Worm (Caenorhabditis elegans): Measurements from ENCODE around the gene C03B1.17.

- TF ChIP-seq med-1 (GFP tag; optimal IDR thresholded peaks at IDR 0.05; ENCODE audit: insufficient read depth) (no peak), ztf-23 (GFP tag; IDR thresholded peaks at IDR 0.05) (no peak), klf-2 (GFP tag; conservative IDR thresholded peaks at IDR 0.05) (no peak), flt-1 (GFP tag; IDR thresholded peaks at IDR 0.05) (no peak), ztf-29 (GFP tag; IDR thresholded peaks at IDR 0.05) (no peak), tab-1 (GFP tag; IDR thresholded peaks at IDR 0.05) (no peak), ref-1 (GFP tag; conservative IDR thresholded peaks at IDR 0.05) (no peak)
Measured at ce11 chrX:6388639-6389038, 15.2 kb downstream of the C03B1.17 start.
